Worm (Caenorhabditis elegans): ENCODE results near the gene T21B10.3.

Gene T21B10.3

ce11 chrII:8938907-8939622, 4.9 kb downstream of the T21B10.3 start:
- TF ChIP-seq flt-1 (GFP tag; IDR thresholded peaks at IDR 0.05) (no peak), ref-1 (GFP tag; conservative IDR thresholded peaks at IDR 0.05) (no peak), ztf-29 (GFP tag; IDR thresholded peaks at IDR 0.05) (no peak), ztf-23 (GFP tag; IDR thresholded peaks at IDR 0.05) (no peak), med-1 (GFP tag; optimal IDR thresholded peaks at IDR 0.05; ENCODE audit: insufficient read depth) (no peak), T22C8.4 (GFP tag; IDR thresholded peaks at IDR 0.05) (no peak), tab-1 (GFP tag; IDR thresholded peaks at IDR 0.05) (no peak), klf-2 (GFP tag; conservative IDR thresholded peaks at IDR 0.05) (no peak), cog-1 (tag; optimal IDR thresholded peaks at IDR 0.05) (no peak)

- TF ChIP-seq klf-2 (GFP tag; conservative IDR thresholded peaks at IDR 0.05) (no peak), ztf-23 (GFP tag; IDR thresholded peaks at IDR 0.05) (no peak), tab-1 (GFP tag; IDR thresholded peaks at IDR 0.05) (no peak), flt-1 (GFP tag; IDR thresholded peaks at IDR 0.05) (no peak), med-1 (GFP tag; optimal IDR thresholded peaks at IDR 0.05; ENCODE audit: insufficient read depth) (no peak), T22C8.4 (GFP tag; IDR thresholded peaks at IDR 0.05) (no peak), cog-1 (tag; optimal IDR thresholded peaks at IDR 0.05) (no peak), ref-1 (GFP tag; conservative IDR thresholded peaks at IDR 0.05) (no peak), ztf-29 (GFP tag; IDR thresholded peaks at IDR 0.05) (no peak)
Observed at ce11 chrII:8940362-8940940, 6.3 kb downstream of the T21B10.3 start, which contains the start of the genes set-17 and T21B10.4. Gene set-17 (minus strand): TSS chrII:8940488. Gene T21B10.4 (plus strand): TSS chrII:8940894.

ce11 chrII:8945167-8945566, 11.0 kb downstream of the T21B10.3 start:
- TF ChIP-seq cog-1 (tag; optimal IDR thresholded peaks at IDR 0.05) = no peak
- TF ChIP-seq tab-1 (GFP tag; IDR thresholded peaks at IDR 0.05) = no peak
- no peak for TF ChIP-seq T22C8.4 (GFP tag; IDR thresholded peaks at IDR 0.05)
- no peak for TF ChIP-seq ref-1 (GFP tag; conservative IDR thresholded peaks at IDR 0.05)
- TF ChIP-seq ztf-23 (GFP tag; IDR thresholded peaks at IDR 0.05) = no peak
- no peak for TF ChIP-seq med-1 (GFP tag; optimal IDR thresholded peaks at IDR 0.05; ENCODE audit: insufficient read depth)
- TF ChIP-seq ztf-29 (GFP tag; IDR thresholded peaks at IDR 0.05) = no peak
- no peak for TF ChIP-seq flt-1 (GFP tag; IDR thresholded peaks at IDR 0.05)
- TF ChIP-seq klf-2 (GFP tag; conservative IDR thresholded peaks at IDR 0.05) = no peak

- TF ChIP-seq ref-1 (GFP tag; conservative IDR thresholded peaks at IDR 0.05) (no peak), med-1 (GFP tag; optimal IDR thresholded peaks at IDR 0.05; ENCODE audit: insufficient read depth) (no peak), ztf-29 (GFP tag; IDR thresholded peaks at IDR 0.05) (no peak), flt-1 (GFP tag; IDR thresholded peaks at IDR 0.05) (no peak), klf-2 (GFP tag; conservative IDR thresholded peaks at IDR 0.05) (no peak), cog-1 (tag; optimal IDR thresholded peaks at IDR 0.05) (no peak), T22C8.4 (GFP tag; IDR thresholded peaks at IDR 0.05) (no peak), tab-1 (GFP tag; IDR thresholded peaks at IDR 0.05) (no peak), ztf-23 (GFP tag; IDR thresholded peaks at IDR 0.05) (no peak)
Observed at ce11 chrII:8947391-8947790, 13.2 kb downstream of the T21B10.3 start, which contains the start of gene cutl-15. Gene cutl-15 (minus strand): TSS chrII:8947688.

- no peak for TF ChIP-seq tab-1 (GFP tag; IDR thresholded peaks at IDR 0.05)
- no peak for TF ChIP-seq flt-1 (GFP tag; IDR thresholded peaks at IDR 0.05)
- no peak for TF ChIP-seq cog-1 (tag; optimal IDR thresholded peaks at IDR 0.05)
- TF ChIP-seq med-1 (GFP tag; optimal IDR thresholded peaks at IDR 0.05; ENCODE audit: insufficient read depth) = no peak
- no peak for TF ChIP-seq ztf-29 (GFP tag; IDR thresholded peaks at IDR 0.05)
- TF ChIP-seq ztf-23 (GFP tag; IDR thresholded peaks at IDR 0.05) = no peak
- TF ChIP-seq ref-1 (GFP tag; conservative IDR thresholded peaks at IDR 0.05) = no peak
- no peak for TF ChIP-seq klf-2 (GFP tag; conservative IDR thresholded peaks at IDR 0.05)
- no peak for TF ChIP-seq T22C8.4 (GFP tag; IDR thresholded peaks at IDR 0.05)
Observed at ce11 chrII:8948640-8949039, 14.5 kb downstream of the T21B10.3 start.

- TF ChIP-seq ref-1 (GFP tag; conservative IDR thresholded peaks at IDR 0.05) (no peak), tab-1 (GFP tag; IDR thresholded peaks at IDR 0.05) (no peak), med-1 (GFP tag; optimal IDR thresholded peaks at IDR 0.05; ENCODE audit: insufficient read depth) (no peak), ztf-23 (GFP tag; IDR thresholded peaks at IDR 0.05) (no peak), flt-1 (GFP tag; IDR thresholded peaks at IDR 0.05) (no peak), ztf-29 (GFP tag; IDR thresholded peaks at IDR 0.05) (no peak), cog-1 (tag; optimal IDR thresholded peaks at IDR 0.05) (no peak), T22C8.4 (GFP tag; IDR thresholded peaks at IDR 0.05) (no peak), klf-2 (GFP tag; conservative IDR thresholded peaks at IDR 0.05) (no peak)
Observed at ce11 chrII:8951270-8951669, 17.1 kb downstream of the T21B10.3 start.

ce11 chrII:8953703-8954102, 19.5 kb downstream of the T21B10.3 start:
- TF ChIP-seq flt-1 (GFP tag; IDR thresholded peaks at IDR 0.05) (no peak), T22C8.4 (GFP tag; IDR thresholded peaks at IDR 0.05) (no peak), med-1 (GFP tag; optimal IDR thresholded peaks at IDR 0.05; ENCODE audit: insufficient read depth) (no peak), klf-2 (GFP tag; conservative IDR thresholded peaks at IDR 0.05) (no peak), cog-1 (tag; optimal IDR thresholded peaks at IDR 0.05) (no peak), ztf-29 (GFP tag; IDR thresholded peaks at IDR 0.05) (no peak), ref-1 (GFP tag; conservative IDR thresholded peaks at IDR 0.05) (no peak), ztf-23 (GFP tag; IDR thresholded peaks at IDR 0.05) (no peak), tab-1 (GFP tag; IDR thresholded peaks at IDR 0.05) (no peak)

- TF ChIP-seq cog-1 (tag; optimal IDR thresholded peaks at IDR 0.05) = no peak
- TF ChIP-seq med-1 (GFP tag; optimal IDR thresholded peaks at IDR 0.05; ENCODE audit: insufficient read depth) = no peak
- no peak for TF ChIP-seq tab-1 (GFP tag; IDR thresholded peaks at IDR 0.05)
- no peak for TF ChIP-seq flt-1 (GFP tag; IDR thresholded peaks at IDR 0.05)
- TF ChIP-seq ref-1 (GFP tag; conservative IDR thresholded peaks at IDR 0.05) = no peak
- TF ChIP-seq klf-2 (GFP tag; conservative IDR thresholded peaks at IDR 0.05) = no peak
- no peak for TF ChIP-seq ztf-29 (GFP tag; IDR thresholded peaks at IDR 0.05)
- no peak for TF ChIP-seq T22C8.4 (GFP tag; IDR thresholded peaks at IDR 0.05)
- TF ChIP-seq ztf-23 (GFP tag; IDR thresholded peaks at IDR 0.05) = no peak
Observed at ce11 chrII:8956896-8957295, 22.7 kb downstream of the T21B10.3 start.

- TF ChIP-seq med-1 (GFP tag; optimal IDR thresholded peaks at IDR 0.05; ENCODE audit: insufficient read depth) (no peak), ztf-23 (GFP tag; IDR thresholded peaks at IDR 0.05) (no peak), cog-1 (tag; optimal IDR thresholded peaks at IDR 0.05) (no peak), T22C8.4 (GFP tag; IDR thresholded peaks at IDR 0.05) (no peak), ztf-29 (GFP tag; IDR thresholded peaks at IDR 0.05) (no peak), flt-1 (GFP tag; IDR thresholded peaks at IDR 0.05) (no peak), tab-1 (GFP tag; IDR thresholded peaks at IDR 0.05) (no peak), ref-1 (GFP tag; conservative IDR thresholded peaks at IDR 0.05) (no peak), klf-2 (GFP tag; conservative IDR thresholded peaks at IDR 0.05) (no peak)
Observed at ce11 chrII:8959081-8959480, 24.9 kb downstream of the T21B10.3 start.

All from whole organism, midembryonic.